Fruit fly (Drosophila melanogaster) whole organism, embryonic: ENCODE results near the gene CG31287.
A peak's percentile ranks its signal among the peaks of the same experiment; 100 is the strongest.

ENCODE experiments used
- ATbp ChIP-seq: fragments of 200-800 bp; sonication (Bioruptor generic); optimal IDR thresholded peaks from 2 replicates; lab custom pipeline; 2017; ENCODE audit warnings: missing biosample characterization, mild to moderate bottlenecking, missing genetic modification characterization, missing genetic modification reagents
- Ada2b ChIP-seq: fragments of 200-800 bp; sonication (Bioruptor generic); IDR thresholded peaks from 2 replicates; pipeline ENCODE4 v1.3.6; 2022; ENCODE audit warnings: missing biosample characterization, missing genetic modification characterization
- Adf1 ChIP-seq: fragments of 200-800 bp; sonication (Bioruptor generic); IDR thresholded peaks from 2 replicates; pipeline ENCODE4 v1.3.6; 2022; ENCODE audit warnings: missing biosample characterization, missing genetic modification characterization
- CG10543 ChIP-seq: fragments of 200-800 bp; sonication (Bioruptor generic); optimal IDR thresholded peaks from 3 replicates; lab custom pipeline; 2017; ENCODE audit warnings: missing biosample characterization, mild to moderate bottlenecking, missing genetic modification characterization, moderate library complexity
- CG10979 ChIP-seq: fragments of 200-800 bp; sonication (Bioruptor generic); optimal IDR thresholded peaks from 2 replicates; lab custom pipeline; 2018; ENCODE audit warnings: missing biosample characterization, mild to moderate bottlenecking, missing genetic modification characterization, moderate library complexity
- CG12769 ChIP-seq: fragments of 200-800 bp; sonication (Bioruptor generic); optimal IDR thresholded peaks from 2 replicates; lab custom pipeline; 2019; ENCODE audit warnings: missing biosample characterization, mild to moderate bottlenecking, missing genetic modification characterization, moderate library complexity
- CG13424 ChIP-seq: fragments of 200-800 bp; sonication (Bioruptor generic); optimal IDR thresholded peaks from 2 replicates; lab custom pipeline; 2019; ENCODE audit warnings: missing biosample characterization, mild to moderate bottlenecking, missing genetic modification characterization, moderate library complexity
- CG14050 ChIP-seq: fragments of 200-800 bp; sonication (Bioruptor generic); IDR thresholded peaks from 3 replicates; pipeline ENCODE4 v1.3.6; 2022; ENCODE audit warnings: missing biosample characterization, missing genetic modification characterization
- CG15073 ChIP-seq: fragments of 200-800 bp; sonication (Bioruptor generic); optimal IDR thresholded peaks from 2 replicates; lab custom pipeline; 2016; ENCODE audit warnings: missing biosample characterization, missing genetic modification characterization
- CG15269 ChIP-seq: fragments of 200-800 bp; sonication (Bioruptor generic); optimal IDR thresholded peaks from 2 replicates; lab custom pipeline; 2018; ENCODE audit warnings: missing biosample characterization, mild to moderate bottlenecking, missing genetic modification characterization, moderate library complexity
- CG17361 ChIP-seq: fragments of 200-800 bp; sonication (Bioruptor generic); IDR thresholded peaks from 3 replicates; pipeline ENCODE4 v1.3.6; 2022; ENCODE audit warnings: missing biosample characterization, missing genetic modification characterization
- CG1832 ChIP-seq: fragments of 200-800 bp; sonication (Bioruptor generic); optimal IDR thresholded peaks from 2 replicates; lab custom pipeline; 2017; ENCODE audit warnings: missing biosample characterization, mild to moderate bottlenecking, missing genetic modification characterization, inconsistent platforms
- CG2116 ChIP-seq: fragments of 200-800 bp; sonication (Bioruptor generic); optimal IDR thresholded peaks from 3 replicates; lab custom pipeline; 2018; ENCODE audit warnings: missing biosample characterization, mild to moderate bottlenecking, missing genetic modification characterization
- CG2129 ChIP-seq: fragments of 200-800 bp; sonication (Bioruptor generic); IDR thresholded peaks from 2 replicates; pipeline ENCODE4 v1.3.6; 2022; ENCODE audit warnings: missing biosample characterization, missing genetic modification characterization; ENCODE audit not compliant: partially characterized antibody
- CG31224 ChIP-seq: fragments of 200-800 bp; sonication (Bioruptor generic); IDR thresholded peaks from 2 replicates; pipeline ENCODE4 v1.3.6; 2022; ENCODE audit warnings: missing biosample characterization, missing genetic modification characterization
- CG34224 ChIP-seq: fragments of 200-800 bp; sonication (Bioruptor generic); IDR thresholded peaks from 3 replicates; pipeline ENCODE4 v1.3.6; 2022; ENCODE audit warnings: missing biosample characterization, missing genetic modification characterization; ENCODE audit not compliant: partially characterized antibody
- CG6683 ChIP-seq: fragments of 200-800 bp; sonication (Bioruptor generic); optimal IDR thresholded peaks from 2 replicates; lab custom pipeline; 2017; ENCODE audit warnings: missing biosample characterization, mild to moderate bottlenecking, missing genetic modification characterization, missing genetic modification reagents
- CG7357 ChIP-seq: fragments of 200-800 bp; sonication (Bioruptor generic); IDR thresholded peaks from 3 replicates; pipeline ENCODE4 v1.3.6; 2022; ENCODE audit warnings: missing biosample characterization, missing genetic modification characterization
- CG7372 ChIP-seq: fragments of 200-800 bp; sonication (Bioruptor generic); IDR thresholded peaks from 2 replicates; pipeline ENCODE4 v1.3.6; 2022; ENCODE audit warnings: missing biosample characterization, missing genetic modification characterization
- CG8478 ChIP-seq: fragments of >200 bp; optimal IDR thresholded peaks from 2 replicates; lab custom pipeline; 2018
- CoRest ChIP-seq: fragments of 200-800 bp; sonication (Bioruptor generic); optimal IDR thresholded peaks from 3 replicates; lab custom pipeline; 2018; ENCODE audit warnings: missing biosample characterization, mild to moderate bottlenecking, missing genetic modification characterization, moderate library complexity
- Dfd ChIP-seq, 2 experiments: fragments of >200 bp; optimal IDR thresholded peaks; 2 replicates each; lab custom pipeline; 2017; ENCODE audit warnings: missing biosample characterization in 2 of 2, missing genetic modification characterization in 2 of 2
- Fer1 ChIP-seq: fragments of 200-800 bp; sonication (Bioruptor generic); optimal IDR thresholded peaks from 2 replicates; lab custom pipeline; 2017; ENCODE audit warnings: missing biosample characterization, mild to moderate bottlenecking, missing genetic modification characterization
- Gsc ChIP-seq: fragments of 200-800 bp; sonication (Bioruptor generic); IDR thresholded peaks from 2 replicates; pipeline ENCODE4 v1.3.6; 2022; ENCODE audit warnings: missing biosample characterization, missing genetic modification characterization
- HLH4C ChIP-seq: fragments of 200-800 bp; sonication (Bioruptor generic); IDR thresholded peaks from 3 replicates; pipeline ENCODE4 v1.3.6; 2022; ENCODE audit warnings: missing biosample characterization, missing genetic modification characterization; ENCODE audit not compliant: partially characterized antibody
- Hmx ChIP-seq: fragments of 200-800 bp; sonication (Bioruptor generic); optimal IDR thresholded peaks from 2 replicates; lab custom pipeline; 2016; ENCODE audit warnings: missing biosample characterization, missing genetic modification characterization
- Lpt ChIP-seq: fragments of >200 bp; optimal IDR thresholded peaks from 2 replicates; lab custom pipeline; 2018; ENCODE audit warnings: missing biosample characterization, missing genetic modification characterization
- MBD-R2 ChIP-seq: fragments of 200-800 bp; sonication (Bioruptor generic); IDR thresholded peaks from 2 replicates; pipeline ENCODE4 v1.3.6; 2022; ENCODE audit warnings: missing biosample characterization, missing genetic modification characterization
- Ptx1 ChIP-seq: fragments of 200-800 bp; sonication (Bioruptor generic); IDR thresholded peaks from 2 replicates; pipeline ENCODE4 v1.3.6; 2022; ENCODE audit warnings: missing biosample characterization, missing genetic modification characterization
- Sry-β ChIP-seq: fragments of 200-800 bp; sonication (Bioruptor generic); optimal IDR thresholded peaks from 2 replicates; lab custom pipeline; 2018; ENCODE audit warnings: missing biosample characterization, mild to moderate bottlenecking, missing genetic modification characterization, moderate library complexity
- Sry-δ ChIP-seq: fragments of 200-800 bp; sonication (Bioruptor generic); optimal IDR thresholded peaks from 2 replicates; lab custom pipeline; 2016; ENCODE audit warnings: missing biosample characterization, missing genetic modification characterization
- YL-1 ChIP-seq: fragments of 200-800 bp; sonication (Bioruptor generic); optimal IDR thresholded peaks from 3 replicates; lab custom pipeline; 2017; ENCODE audit warnings: missing biosample characterization, mild to moderate bottlenecking, missing genetic modification characterization
- al ChIP-seq: fragments of 200-800 bp; sonication (Bioruptor generic); IDR thresholded peaks from 2 replicates; pipeline ENCODE4 v1.3.6; 2022; ENCODE audit warnings: missing biosample characterization, missing genetic modification characterization
- bowl ChIP-seq: fragments of 200-800 bp; sonication (Bioruptor generic); IDR thresholded peaks from 2 replicates; pipeline ENCODE4 v1.3.6; 2022; ENCODE audit warnings: missing biosample characterization, missing genetic modification characterization
- br ChIP-seq: fragments of >200 bp; optimal IDR thresholded peaks from 2 replicates; lab custom pipeline; 2017
- corto ChIP-seq: fragments of 200-800 bp; sonication (Bioruptor generic); optimal IDR thresholded peaks from 2 replicates; lab custom pipeline; 2016; ENCODE audit warnings: missing biosample characterization, mild to moderate bottlenecking, missing genetic modification characterization, moderate library complexity
- eve ChIP-seq, 2 experiments: fragments of >200 bp; optimal IDR thresholded peaks; 2 replicates each; lab custom pipeline; 2017; ENCODE audit warnings: missing biosample characterization in 2 of 2, missing genetic modification characterization in 2 of 2
- ftz-f1 ChIP-seq: fragments of 200-800 bp; sonication (Bioruptor generic); optimal IDR thresholded peaks from 2 replicates; lab custom pipeline; 2016; ENCODE audit warnings: missing biosample characterization, missing genetic modification characterization
- hbn ChIP-seq: fragments of 200-800 bp; sonication (Bioruptor generic); IDR thresholded peaks from 2 replicates; pipeline ENCODE4 v1.3.6; 2022; ENCODE audit warnings: missing biosample characterization, missing genetic modification characterization; ENCODE audit not compliant: partially characterized antibody
- insv ChIP-seq, 2 experiments: fragments of 200-800 bp; sonication (Bioruptor generic); optimal IDR thresholded peaks; 3 replicates each; lab custom pipeline; 2016 to 2018; ENCODE audit warnings: missing biosample characterization in 2 of 2, missing genetic modification characterization in 2 of 2
- jumu ChIP-seq: fragments of 200-800 bp; sonication (Bioruptor generic); optimal IDR thresholded peaks from 3 replicates; lab custom pipeline; 2016; ENCODE audit warnings: missing biosample characterization, missing genetic modification characterization
- kay ChIP-seq: fragments of 200-800 bp; sonication (Bioruptor generic); optimal IDR thresholded peaks from 2 replicates; lab custom pipeline; 2016; ENCODE audit warnings: missing biosample characterization, missing genetic modification characterization
- knrl ChIP-seq: fragments of 200-800 bp; sonication (Bioruptor generic); IDR thresholded peaks from 3 replicates; pipeline ENCODE4 v1.3.6; 2022; ENCODE audit warnings: missing biosample characterization, missing genetic modification characterization; ENCODE audit not compliant: partially characterized antibody
- lab ChIP-seq: fragments of 200-800 bp; sonication (Bioruptor generic); optimal IDR thresholded peaks from 3 replicates; lab custom pipeline; 2017; ENCODE audit warnings: missing biosample characterization, missing genetic modification characterization, mild to moderate bottlenecking, moderate library complexity, missing genetic modification reagents
- mam ChIP-seq: fragments of 200-800 bp; sonication (Bioruptor generic); optimal IDR thresholded peaks from 3 replicates; lab custom pipeline; 2016; ENCODE audit warnings: missing biosample characterization, missing genetic modification characterization
- nerfin-1 ChIP-seq: fragments of 200-800 bp; sonication (Bioruptor generic); optimal IDR thresholded peaks from 3 replicates; lab custom pipeline; 2019; ENCODE audit warnings: missing biosample characterization, mild to moderate bottlenecking, missing genetic modification characterization, moderate library complexity
- nerfin-2 ChIP-seq: fragments of 200-800 bp; sonication (Bioruptor generic); IDR thresholded peaks from 2 replicates; pipeline ENCODE4 v1.3.6; 2022; ENCODE audit warnings: missing biosample characterization, missing genetic modification characterization; ENCODE audit not compliant: partially characterized antibody
- so ChIP-seq: fragments of 200-800 bp; sonication (Bioruptor generic); IDR thresholded peaks from 3 replicates; pipeline ENCODE4 v1.3.6; 2022; ENCODE audit warnings: missing biosample characterization, missing genetic modification characterization
- tap ChIP-seq: fragments of 200-800 bp; optimal IDR thresholded peaks from 3 replicates; lab custom pipeline; 2019; ENCODE audit warnings: missing biosample characterization, mild to moderate bottlenecking, missing genetic modification characterization, moderate library complexity

CG31287 gene

dm6 chr3R:16205155-16205778 lies 2.1 kb downstream of the CG31287 start, which contains the start of gene mtSSB (continued):
- TF ChIP-seq bowl, result peak; percentile 75
- peak; percentile 61 for TF ChIP-seq ATbp (GFP tag; lab: Kevin White, UChicago)
- peak; percentile 35 for TF ChIP-seq Sry-β
- peak; percentile 74 for TF ChIP-seq CG14050 (GFP tag; lab: Robert Waterston, UW)
- peak; percentile 99 for TF ChIP-seq HLH4C (GFP tag; lab: Robert Waterston, UW)
- TF ChIP-seq Adf1 (GFP tag; lab: Robert Waterston, UW), result peak; percentile 56; the same call in 1 of the 2 replicates
- no peak for TF ChIP-seq Gsc (GFP tag; lab: Robert Waterston, UW)
- TF ChIP-seq CG6683 (GFP tag; lab: Kevin White, UChicago), result no peak
- peak; percentile 58 for TF ChIP-seq CG15073 (GFP tag; lab: Kevin White, UChicago)
- TF ChIP-seq insv (GFP tag; optimal IDR thresholded peaks at IDR 0.05; lab: Kevin White, UChicago), result peak in 1 of 2 experiments; percentile 84
- peak; percentile 81 for TF ChIP-seq mam (GFP tag; lab: Kevin White, UChicago)
- peak; percentile 45 for TF ChIP-seq tap (tag; lab: Kevin White, UChicago)
- peak; percentile 99 for TF ChIP-seq nerfin-2 (GFP tag; lab: Robert Waterston, UW)
- peak; percentile 100 for TF ChIP-seq CG34224 (GFP tag; lab: Robert Waterston, UW)
- TF ChIP-seq CG13424 (tag; lab: Kevin White, UChicago), result peak; percentile 76
- TF ChIP-seq ftz-f1 (GFP tag; lab: Kevin White, UChicago), result peak; percentile 62
- TF ChIP-seq Lpt (GFP tag; lab: Kevin White, UChicago), result no peak
- TF ChIP-seq CG2116 (GFP tag; lab: Kevin White, UChicago), result peak; percentile 96
- peak; percentile 88 for TF ChIP-seq CG10543
- peak; percentile 42 for TF ChIP-seq Hmx (GFP tag; lab: Kevin White, UChicago)
- peak; percentile 100 for TF ChIP-seq CG2129 (GFP tag; lab: Robert Waterston, UW)
- peak; percentile 91 for TF ChIP-seq Ptx1 (GFP tag; lab: Robert Waterston, UW)
- TF ChIP-seq CG12769 (tag; lab: Kevin White, UChicago), result peak; percentile 78
- peak; percentile 83 for TF ChIP-seq so
- no peak for TF ChIP-seq Dfd (GFP tag; optimal IDR thresholded peaks at IDR 0.05; lab: Kevin White, UChicago)
- TF ChIP-seq CG31224, result peak; percentile 65; the same call in 1 of the 2 replicates
- TF ChIP-seq CG10979, result peak; percentile 91
- TF ChIP-seq CG15269, result peak; percentile 85
- peak; percentile 77 for TF ChIP-seq jumu (GFP tag; lab: Kevin White, UChicago)
- TF ChIP-seq Sry-δ (GFP tag; lab: Kevin White, UChicago), result peak; percentile 63
- TF ChIP-seq Ada2b (GFP tag; lab: Robert Waterston, UW), result peak; percentile 85
- TF ChIP-seq CG7357 (GFP tag; lab: Robert Waterston, UW), result peak; percentile 62; the same call in 1 of the 3 replicates
- TF ChIP-seq CG1832 (GFP tag; lab: Kevin White, UChicago), result no peak
- TF ChIP-seq CG17361 (GFP tag; lab: Robert Waterston, UW), result peak; percentile 84; the same call in 2 of the 3 replicates
- TF ChIP-seq hbn (GFP tag; lab: Robert Waterston, UW), result peak; percentile 100
- peak; percentile 64 for TF ChIP-seq al (GFP tag; lab: Robert Waterston, UW)
- peak; percentile 90 for TF ChIP-seq lab (GFP tag; lab: Kevin White, UChicago)
- TF ChIP-seq CoRest (tag; lab: Kevin White, UChicago), result peak; percentile 77
- TF ChIP-seq corto (GFP tag; lab: Kevin White, UChicago), result peak; percentile 15
- TF ChIP-seq Fer1, result peak; percentile 77
- TF ChIP-seq MBD-R2, result peak; percentile 68
- TF ChIP-seq eve (GFP tag; optimal IDR thresholded peaks at IDR 0.05; lab: Kevin White, UChicago), result no peak
- no peak for TF ChIP-seq br (lab: Kevin White, UChicago)
- no peak for TF ChIP-seq CG8478 (lab: Kevin White, UChicago)
- TF ChIP-seq kay (GFP tag; lab: Kevin White, UChicago), result peak; percentile 81
- TF ChIP-seq YL-1 (GFP tag; lab: Kevin White, UChicago), result peak; percentile 43
- peak; percentile 99 for TF ChIP-seq knrl (GFP tag; lab: Robert Waterston, UW)
- peak; percentile 72 for TF ChIP-seq CG7372
- peak; percentile 58 for TF ChIP-seq nerfin-1
